Fruit fly (Drosophila melanogaster) whole organism, prepupa: ENCODE measurements around the gene CG11596.
A peak's percentile ranks its signal among the peaks of the same experiment; 100 is the strongest.

Experiments used
- CG10669 ChIP-seq: fragments of 200-800 bp; sonication (Bioruptor generic); optimal IDR thresholded peaks from 3 replicates; lab custom pipeline; 2018; ENCODE audit warnings: missing biosample characterization, mild to moderate bottlenecking, missing genetic modification characterization, moderate library complexity
- CG11294 ChIP-seq: fragments of 200-800 bp; sonication (Bioruptor generic); IDR thresholded peaks from 2 replicates; pipeline ENCODE4 v1.3.6; 2022; ENCODE audit warnings: missing biosample characterization, missing genetic modification characterization
- CG11762 ChIP-seq: fragments of 200-800 bp; sonication (Bioruptor generic); optimal IDR thresholded peaks from 3 replicates; lab custom pipeline; 2016; ENCODE audit warnings: missing biosample characterization, missing genetic modification characterization; ENCODE audit not compliant: insufficient read depth
- CG3032 ChIP-seq: fragments of 200-800 bp; optimal IDR thresholded peaks from 2 replicates; lab custom pipeline; 2019; ENCODE audit warnings: missing biosample characterization, mild to moderate bottlenecking, missing genetic modification characterization, moderate library complexity
- CG31627 ChIP-seq: fragments of 200-800 bp; sonication (Bioruptor generic); optimal IDR thresholded peaks from 3 replicates; lab custom pipeline; 2016; ENCODE audit warnings: missing biosample characterization, missing genetic modification characterization
- CG32006 ChIP-seq: fragments of 200-800 bp; sonication (Bioruptor generic); optimal IDR thresholded peaks from 3 replicates; lab custom pipeline; 2017; ENCODE audit warnings: missing biosample characterization, mild to moderate bottlenecking, missing genetic modification characterization
- CG3919 ChIP-seq: fragments of 200-800 bp; sonication (Bioruptor generic); optimal IDR thresholded peaks from 3 replicates; lab custom pipeline; 2016; ENCODE audit warnings: missing biosample characterization, missing genetic modification characterization
- CG6163 ChIP-seq: fragments of 200-800 bp; sonication (Bioruptor generic); IDR thresholded peaks from 3 replicates; pipeline ENCODE4 v1.3.6; 2022; ENCODE audit warnings: missing biosample characterization, missing genetic modification characterization
- CG6276 ChIP-seq: fragments of 200-800 bp; sonication (Bioruptor generic); optimal IDR thresholded peaks from 2 replicates; lab custom pipeline; 2017; ENCODE audit warnings: missing biosample characterization, mild to moderate bottlenecking, missing genetic modification characterization
- CG6792 ChIP-seq: fragments of 200-800 bp; sonication (Bioruptor generic); optimal IDR thresholded peaks from 3 replicates; lab custom pipeline; 2016; ENCODE audit warnings: missing biosample characterization, missing genetic modification characterization
- CG7368 ChIP-seq: fragments of 200-800 bp; sonication (Bioruptor generic); optimal IDR thresholded peaks from 3 replicates; lab custom pipeline; 2016; ENCODE audit warnings: missing biosample characterization, missing genetic modification characterization
- CG8119 ChIP-seq: fragments of 200-800 bp; sonication (Bioruptor generic); IDR thresholded peaks from 3 replicates; pipeline ENCODE4 v1.3.6; 2022; ENCODE audit warnings: missing biosample characterization, missing genetic modification characterization
- CG8319 ChIP-seq: fragments of 200-800 bp; sonication (Bioruptor generic); optimal IDR thresholded peaks from 3 replicates; lab custom pipeline; 2016; ENCODE audit warnings: missing biosample characterization, missing genetic modification characterization
- CG8632 ChIP-seq: fragments of 200-800 bp; sonication (Bioruptor generic); optimal IDR thresholded peaks from 3 replicates; lab custom pipeline; 2016; ENCODE audit warnings: missing biosample characterization, missing genetic modification characterization
- Eip75B ChIP-seq: fragments of 200-800 bp; sonication (Bioruptor generic); optimal IDR thresholded peaks from 3 replicates; lab custom pipeline; 2016; ENCODE audit warnings: missing biosample characterization, missing genetic modification characterization
- Eip78C ChIP-seq: fragments of 200-800 bp; sonication (Bioruptor generic); peaks from one replicate; lab custom pipeline; 2016; ENCODE audit warnings: missing biosample characterization, missing genetic modification characterization
- Eip93F ChIP-seq: fragments of 200-800 bp; sonication (Bioruptor generic); optimal IDR thresholded peaks from 2 replicates; lab custom pipeline; 2016; ENCODE audit warnings: missing biosample characterization, mild to moderate bottlenecking, missing genetic modification characterization
- Ets21C ChIP-seq: fragments of 200-800 bp; sonication (Bioruptor generic); optimal IDR thresholded peaks from 3 replicates; lab custom pipeline; 2016; ENCODE audit warnings: missing biosample characterization, missing genetic modification characterization
- Ets96B ChIP-seq: fragments of 200-800 bp; optimal IDR thresholded peaks from 2 replicates; lab custom pipeline; 2019; ENCODE audit warnings: missing biosample characterization, mild to moderate bottlenecking, missing genetic modification characterization, moderate library complexity
- Gug ChIP-seq: fragments of 200-800 bp; sonication (Bioruptor generic); IDR thresholded peaks from 2 replicates; pipeline ENCODE4 v1.3.6; 2022; ENCODE audit warnings: missing biosample characterization, missing genetic modification characterization
- Hr39 ChIP-seq: fragments of 200-800 bp; sonication (Bioruptor generic); optimal IDR thresholded peaks from 2 replicates; lab custom pipeline; 2016; ENCODE audit warnings: missing biosample characterization, missing genetic modification characterization
- Hr4 ChIP-seq: fragments of 200-800 bp; sonication (Bioruptor generic); optimal IDR thresholded peaks from 3 replicates; lab custom pipeline; 2016; ENCODE audit warnings: missing biosample characterization, missing genetic modification characterization
- Met ChIP-seq: fragments of 200-800 bp; sonication (Bioruptor generic); optimal IDR thresholded peaks from 3 replicates; lab custom pipeline; 2016; ENCODE audit warnings: missing biosample characterization, missing genetic modification characterization
- Smox ChIP-seq: fragments of 200-800 bp; sonication (Bioruptor generic); optimal IDR thresholded peaks from 3 replicates; lab custom pipeline; 2016; ENCODE audit warnings: missing biosample characterization, missing genetic modification characterization
- Sox102F ChIP-seq: fragments of 200-800 bp; sonication (Bioruptor generic); optimal IDR thresholded peaks from 2 replicates; lab custom pipeline; 2016; ENCODE audit warnings: missing biosample characterization, mild to moderate bottlenecking, missing genetic modification characterization
- Sox14 ChIP-seq: fragments of 200-800 bp; sonication (Bioruptor generic); optimal IDR thresholded peaks from 3 replicates; lab custom pipeline; 2016; ENCODE audit warnings: missing biosample characterization, missing genetic modification characterization
- Sox15 ChIP-seq: fragments of 200-800 bp; sonication (Bioruptor generic); optimal IDR thresholded peaks from 3 replicates; lab custom pipeline; 2016; ENCODE audit warnings: missing biosample characterization, missing genetic modification characterization
- achi ChIP-seq: fragments of 200-800 bp; sonication (Bioruptor generic); optimal IDR thresholded peaks from 3 replicates; lab custom pipeline; 2016; ENCODE audit warnings: missing biosample characterization, missing genetic modification characterization
- acj6 ChIP-seq: fragments of 200-800 bp; sonication (Bioruptor generic); optimal IDR thresholded peaks from 3 replicates; lab custom pipeline; 2016; ENCODE audit warnings: missing biosample characterization, missing genetic modification characterization
- cyc ChIP-seq: fragments of 200-800 bp; sonication (Bioruptor generic); optimal IDR thresholded peaks from 3 replicates; lab custom pipeline; 2016; ENCODE audit warnings: missing biosample characterization, missing genetic modification characterization
- dac ChIP-seq: fragments of 200-800 bp; sonication (Bioruptor generic); optimal IDR thresholded peaks from 2 replicates; lab custom pipeline; 2017; ENCODE audit warnings: missing biosample characterization, mild to moderate bottlenecking, missing genetic modification characterization
- eg ChIP-seq: fragments of 200-800 bp; sonication (Bioruptor generic); IDR thresholded peaks from 3 replicates; pipeline ENCODE4 v1.3.6; 2022; ENCODE audit warnings: missing biosample characterization, missing genetic modification characterization
- esn ChIP-seq: fragments of 200-800 bp; sonication (Bioruptor generic); optimal IDR thresholded peaks from 2 replicates; lab custom pipeline; 2016; ENCODE audit warnings: missing biosample characterization, mild to moderate bottlenecking, missing genetic modification characterization, moderate library complexity
- fd85E ChIP-seq: fragments of 200-800 bp; sonication (Bioruptor generic); optimal IDR thresholded peaks from 3 replicates; lab custom pipeline; 2016; ENCODE audit warnings: missing biosample characterization, missing genetic modification characterization
- lz ChIP-seq: fragments of 200-800 bp; sonication (Bioruptor generic); optimal IDR thresholded peaks from 3 replicates; lab custom pipeline; 2016; ENCODE audit warnings: missing biosample characterization, missing genetic modification characterization
- net ChIP-seq: fragments of 200-800 bp; sonication (Bioruptor generic); optimal IDR thresholded peaks from 3 replicates; lab custom pipeline; 2016; ENCODE audit warnings: missing biosample characterization, missing genetic modification characterization
- pdm3 ChIP-seq: fragments of 200-800 bp; sonication (Bioruptor generic); optimal IDR thresholded peaks from 3 replicates; lab custom pipeline; 2016; ENCODE audit warnings: missing biosample characterization, missing genetic modification characterization
- salr ChIP-seq, 2 experiments: fragments of 200-800 bp; sonication (Bioruptor generic); optimal IDR thresholded peaks; 3 replicates each; lab custom pipeline; 2016 to 2018; ENCODE audit warnings: missing biosample characterization in 2 of 2, missing genetic modification characterization in 2 of 2, mild to moderate bottlenecking in 1 of 2
- spab ChIP-seq: fragments of 200-800 bp; sonication (Bioruptor generic); optimal IDR thresholded peaks from 2 replicates; lab custom pipeline; 2017; ENCODE audit warnings: missing biosample characterization, mild to moderate bottlenecking, missing genetic modification characterization, missing genetic modification reagents
- ss ChIP-seq, 2 experiments: fragments of 200-800 bp; sonication (Bioruptor generic); optimal IDR thresholded peaks; 2 replicates in 1 of 2; 3 replicates in 1 of 2; lab custom pipeline; 2017 to 2018; ENCODE audit warnings: mild to moderate bottlenecking in 2 of 2, missing biosample characterization in 2 of 2, missing genetic modification characterization in 2 of 2, moderate library complexity in 1 of 2
- svp ChIP-seq: fragments of 200-800 bp; sonication (Bioruptor generic); peaks from one replicate; lab custom pipeline; 2016; ENCODE audit warnings: missing biosample characterization, missing genetic modification characterization
- topi ChIP-seq: fragments of 200-800 bp; sonication (Bioruptor generic); optimal IDR thresholded peaks from 3 replicates; lab custom pipeline; 2016; ENCODE audit warnings: missing biosample characterization, missing genetic modification characterization
- vri ChIP-seq: fragments of 200-800 bp; sonication (Bioruptor generic); optimal IDR thresholded peaks from 3 replicates; lab custom pipeline; 2016; ENCODE audit warnings: missing biosample characterization, mild to moderate bottlenecking, missing genetic modification characterization

The CG11596 gene

DNA sequence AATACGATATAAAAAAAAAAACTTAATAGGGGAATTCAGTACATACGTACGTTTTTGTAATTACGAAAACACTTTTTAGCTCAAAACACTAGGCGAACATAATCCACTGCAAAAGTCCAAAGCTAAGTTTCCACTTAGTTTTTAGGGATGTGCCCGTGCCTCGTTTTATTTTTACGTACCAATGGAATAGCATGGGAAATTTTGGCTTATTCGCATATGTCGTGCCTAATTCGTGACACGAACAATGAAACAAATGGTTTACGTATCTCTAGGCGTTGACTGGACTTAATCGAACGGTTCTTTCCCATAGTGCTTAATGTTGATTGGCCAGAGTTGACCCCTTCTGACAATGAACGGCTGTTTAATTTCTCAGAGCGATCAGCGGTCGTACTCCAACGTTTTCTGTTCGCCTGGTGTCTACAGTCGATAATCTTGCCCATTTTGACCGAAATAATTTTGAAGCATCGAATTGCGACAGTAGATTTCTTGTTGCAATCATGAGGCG is 47.8 kb upstream of the CG11596 start, which contains the start of gene CG14818 (continued):
- TF ChIP-seq CG7368 (GFP tag; lab: Kevin White, UChicago) (peak; percentile 18), Met (GFP tag; lab: Kevin White, UChicago) (peak; percentile 73), CG8119 (GFP tag; lab: Robert Waterston, UW) (peak; percentile 54; the same call in 2 of the 3 replicates), spab (GFP tag; lab: Kevin White, UChicago) (no peak), ss (GFP tag; optimal IDR thresholded peaks at IDR 0.05; lab: Kevin White, UChicago) (peak in 1 of 2 experiments; percentile 25), dac (peak; percentile 39), Ets96B (tag; lab: Kevin White, UChicago) (no peak), Ets21C (GFP tag; lab: Kevin White, UChicago) (no peak), net (peak; percentile 11), Sox102F (GFP tag; lab: Kevin White, UChicago) (no peak), pdm3 (GFP tag; lab: Kevin White, UChicago) (no peak), cyc (GFP tag; lab: Kevin White, UChicago) (peak; percentile 63), CG6276 (GFP tag; lab: Kevin White, UChicago) (no peak), CG31627 (GFP tag; lab: Kevin White, UChicago) (peak; percentile 71)
- TF ChIP-seq, all 60 proteins: peak for 33

DNA sequence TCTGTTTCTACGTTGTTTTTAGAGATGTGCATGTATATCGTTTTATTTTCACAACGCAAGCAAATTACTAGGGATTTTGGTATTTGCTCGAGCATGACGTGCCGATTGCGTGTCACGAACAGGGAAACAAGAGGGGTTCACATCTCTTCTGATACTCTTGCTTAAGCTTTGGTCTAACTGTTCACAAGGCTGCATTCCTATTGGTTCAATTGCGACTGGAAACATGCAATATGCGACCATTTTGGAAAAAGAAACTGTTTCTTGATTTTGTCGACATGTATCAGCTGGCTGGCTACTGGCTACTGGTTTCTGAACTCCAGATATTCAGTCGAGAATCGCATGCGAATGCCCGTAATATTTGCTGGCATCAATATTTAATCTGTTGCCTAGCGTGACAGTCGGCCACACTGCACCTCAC is 47.3 kb upstream of the CG11596 start, which contains the start of gene Coa8:
Coa8 (plus strand) TSS at position 144 of the 418 bp plus-strand sequence.
- TF ChIP-seq Ets96B (tag; lab: Kevin White, UChicago) = peak; percentile 10
- TF ChIP-seq Sox15 (GFP tag; lab: Kevin White, UChicago) = peak; percentile 5
- no peak for TF ChIP-seq CG11762 (GFP tag; lab: Kevin White, UChicago)
- peak; percentile 40 for TF ChIP-seq CG3919
- peak; percentile 48 for TF ChIP-seq CG3032 (tag; lab: Kevin White, UChicago)
- peak; percentile 41 for TF ChIP-seq CG31627 (GFP tag; lab: Kevin White, UChicago)
- TF ChIP-seq fd85E (GFP tag; lab: Kevin White, UChicago) = no peak
- TF ChIP-seq Sox14 = peak; percentile 40
- peak; percentile 43 for TF ChIP-seq cyc (GFP tag; lab: Kevin White, UChicago)
- TF ChIP-seq CG8632 (GFP tag; lab: Kevin White, UChicago) = no peak
- peak; percentile 59; the same call in 2 of the 3 replicates for TF ChIP-seq eg
- TF ChIP-seq svp = peak; percentile 14
- TF ChIP-seq Hr4 (GFP tag; lab: Kevin White, UChicago) = no peak
- peak; percentile 70 for TF ChIP-seq Eip78C
- peak; percentile 41 for TF ChIP-seq lz (GFP tag; lab: Kevin White, UChicago)
- TF ChIP-seq CG6276 (GFP tag; lab: Kevin White, UChicago) = no peak
- no peak for TF ChIP-seq vri (GFP tag; lab: Kevin White, UChicago)
- 0 out of 2 replicates have a peak, but pooled peaks have one; percentile 29 for TF ChIP-seq CG11294 (GFP tag; lab: Robert Waterston, UW)
- peak; percentile 43 for TF ChIP-seq topi (GFP tag; lab: Kevin White, UChicago)
- 0 out of 2 replicates have a peak, but pooled peaks have one; percentile 29 for TF ChIP-seq Gug (GFP tag; lab: Robert Waterston, UW)
- peak; percentile 25 for TF ChIP-seq achi (GFP tag; lab: Kevin White, UChicago)
- no peak for TF ChIP-seq CG10669 (GFP tag; lab: Kevin White, UChicago)
- TF ChIP-seq CG8319 (GFP tag; lab: Kevin White, UChicago) = no peak
- TF ChIP-seq CG6792 (GFP tag; lab: Kevin White, UChicago) = peak; percentile 7
- TF ChIP-seq salr (GFP tag; optimal IDR thresholded peaks at IDR 0.05; lab: Kevin White, UChicago) = no peak
- peak; percentile 2 for TF ChIP-seq Ets21C (GFP tag; lab: Kevin White, UChicago)
- peak; percentile 46; the same call in 2 of the 3 replicates for TF ChIP-seq CG6163 (GFP tag; lab: Robert Waterston, UW)
- TF ChIP-seq Eip75B = no peak
- TF ChIP-seq Eip93F (GFP tag; lab: Kevin White, UChicago) = no peak
- TF ChIP-seq Smox (GFP tag; lab: Kevin White, UChicago) = peak; percentile 33
- TF ChIP-seq esn (GFP tag; lab: Kevin White, UChicago) = peak; percentile 42
- TF ChIP-seq acj6 (GFP tag; lab: Kevin White, UChicago) = peak; percentile 45
- peak; percentile 33 for TF ChIP-seq CG32006 (GFP tag; lab: Kevin White, UChicago)
- no peak for TF ChIP-seq spab (GFP tag; lab: Kevin White, UChicago)
- peak; percentile 54 for TF ChIP-seq Hr39
- TF ChIP-seq, all 60 proteins: peak for 23
